Worm (Caenorhabditis elegans): ENCODE measurements around the gene K02A2.5.

The K02A2.5 gene

DNA sequence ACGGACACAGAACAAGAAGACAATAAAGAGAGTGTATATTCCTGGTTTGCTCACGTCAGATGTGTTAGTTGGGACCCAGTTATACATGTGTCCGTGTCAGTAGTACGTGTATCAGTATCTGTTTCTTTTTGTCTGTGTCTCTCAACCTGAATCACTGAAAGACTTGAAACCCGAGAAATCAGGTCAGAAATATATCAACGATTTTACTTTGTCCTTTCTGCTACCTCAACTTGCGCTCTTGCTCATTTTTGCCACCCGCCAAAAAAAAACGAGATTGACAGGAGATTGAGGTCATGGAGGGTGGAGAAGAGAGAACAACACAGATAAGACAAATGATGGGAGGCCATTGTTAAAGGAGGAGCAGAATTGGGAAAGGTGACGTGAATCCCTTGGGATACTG, 7.7 kb upstream of the K02A2.5 start:
- TF ChIP-seq pbrm-1 (GFP tag; IDR thresholded peaks at IDR 0.05), result no peak

DNA sequence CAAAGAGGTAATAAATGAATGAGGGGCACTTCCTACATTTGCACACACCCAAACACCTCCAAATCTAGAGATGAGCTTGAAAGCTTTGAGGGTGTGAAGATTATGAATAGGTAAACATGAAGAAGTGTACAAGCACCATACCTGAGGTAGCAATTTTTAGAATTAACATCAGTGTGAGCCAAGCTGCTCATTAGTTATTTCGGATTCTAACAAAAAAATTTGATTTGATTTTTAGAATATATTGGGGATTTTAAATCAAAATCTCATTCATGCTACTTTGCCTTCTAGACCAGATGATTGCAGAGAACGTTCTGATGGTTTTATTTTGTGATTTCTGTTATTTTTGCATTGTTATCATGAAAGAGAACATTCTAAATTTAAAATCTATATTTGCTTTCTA, 1.9 kb upstream of the K02A2.5 start:
- no peak for TF ChIP-seq ztf-28 (GFP tag; IDR thresholded peaks at IDR 0.05)
- TF ChIP-seq madf-3 (GFP tag; IDR thresholded peaks at IDR 0.05), result no peak
- no peak for TF ChIP-seq B0261.1 (tag; optimal IDR thresholded peaks at IDR 0.05)
- TF ChIP-seq fkh-3 (tag; optimal IDR thresholded peaks at IDR 0.05), result no peak
- no peak for TF ChIP-seq mel-28 (tag; optimal IDR thresholded peaks at IDR 0.05; ENCODE audit: borderline replicate concordance)
- TF ChIP-seq Y53G8AR.9 (GFP tag; conservative IDR thresholded peaks at IDR 0.05), result no peak
- no peak for TF ChIP-seq attf-3 (GFP tag; conservative IDR thresholded peaks at IDR 0.05)
- TF ChIP-seq hrde-1 (tag; optimal IDR thresholded peaks at IDR 0.05; ENCODE audit: borderline replicate concordance), result no peak
- no peak for TF ChIP-seq bed-1 (GFP tag; IDR thresholded peaks at IDR 0.05)
- TF ChIP-seq B0019.2 (GFP tag; conservative IDR thresholded peaks at IDR 0.05), result no peak
- no peak for TF ChIP-seq ztf-3 (GFP tag; optimal IDR thresholded peaks at IDR 0.05)
- no peak for TF ChIP-seq Y95B8A.8 (GFP tag; IDR thresholded peaks at IDR 0.05)
- no peak for TF ChIP-seq bed-2 (GFP tag; IDR thresholded peaks at IDR 0.05)
- no peak for TF ChIP-seq Y56A3A.18 (GFP tag; IDR thresholded peaks at IDR 0.05)

DNA sequence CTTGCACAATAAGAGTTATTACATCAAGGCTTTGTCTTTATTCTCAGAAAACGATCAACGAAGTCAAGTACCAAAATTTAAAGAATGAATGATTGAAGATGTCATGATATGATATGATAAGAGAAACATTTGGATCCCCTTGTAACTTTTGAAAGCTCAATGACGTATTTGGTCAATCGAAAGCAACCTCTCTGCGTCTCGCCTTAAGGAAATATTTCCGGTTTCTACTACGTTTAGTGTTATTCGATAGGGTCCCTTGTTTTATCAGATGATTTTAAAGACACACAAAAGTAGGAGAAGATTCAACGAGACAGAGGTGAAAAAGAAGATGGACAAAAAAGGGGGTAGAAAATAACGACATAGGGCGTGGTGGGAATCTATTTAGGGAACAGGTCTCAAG, 1.4 kb upstream of the K02A2.5 start:
- no peak for TF ChIP-seq lin-26 (GFP tag; IDR thresholded peaks at IDR 0.05)
- TF ChIP-seq ets-4 (GFP tag; optimal IDR thresholded peaks at IDR 0.05), result no peak
- no peak for TF ChIP-seq B0035.1 (tag; optimal IDR thresholded peaks at IDR 0.05)
- TF ChIP-seq atf-7 (tag; optimal IDR thresholded peaks at IDR 0.05), result no peak
- no peak for TF ChIP-seq lin-40 (tag; optimal IDR thresholded peaks at IDR 0.05)
- TF ChIP-seq unc-130 (GFP tag; optimal IDR thresholded peaks at IDR 0.05), result no peak
- no peak for TF ChIP-seq ztf-26 (tag; optimal IDR thresholded peaks at IDR 0.05)
- no peak for TF ChIP-seq F39B2.1 (GFP tag; IDR thresholded peaks at IDR 0.05)
- TF ChIP-seq C17E4.6 (GFP tag; IDR thresholded peaks at IDR 0.05), result no peak
- TF ChIP-seq pbrm-1 (GFP tag; IDR thresholded peaks at IDR 0.05), result no peak
- TF ChIP-seq tbx-9 (tag; optimal IDR thresholded peaks at IDR 0.05; ENCODE audit: borderline replicate concordance), result no peak
- TF ChIP-seq ztf-6 (GFP tag; IDR thresholded peaks at IDR 0.05), result no peak

DNA sequence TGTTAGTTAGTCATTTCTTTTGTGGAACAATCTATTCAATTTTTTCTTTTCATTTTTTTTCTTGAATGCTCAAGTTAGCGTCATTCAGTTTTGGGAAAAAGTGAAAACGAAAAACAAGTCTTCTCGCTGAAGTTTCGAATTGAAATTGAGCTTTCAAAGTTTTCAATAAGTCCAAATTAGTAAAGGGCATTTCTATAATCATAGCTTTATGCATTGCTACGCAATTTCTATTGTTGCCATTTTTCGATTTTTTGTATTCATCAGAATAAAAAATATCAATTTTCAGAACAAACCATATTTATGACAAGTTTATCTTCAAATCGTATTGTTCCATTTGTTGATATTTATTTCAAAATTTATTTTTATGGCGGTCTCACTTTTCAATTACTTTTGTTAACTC, 3.6 kb downstream of the K02A2.5 start, which contains the start of gene srd-55:
srd-55 (plus strand) TSS at position 301 of the 400 bp plus-strand sequence.
- TF ChIP-seq mcd-1 (GFP tag; IDR thresholded peaks at IDR 0.05) (no peak), B0261.1 (tag; optimal IDR thresholded peaks at IDR 0.05) (no peak), hmg-20 (GFP tag; IDR thresholded peaks at IDR 0.05) (no peak), hrde-1 (tag; optimal IDR thresholded peaks at IDR 0.05; ENCODE audit: borderline replicate concordance) (no peak), bed-2 (GFP tag; IDR thresholded peaks at IDR 0.05) (no peak), dox-1 (GFP tag; IDR thresholded peaks at IDR 0.05) (no peak), ztf-18 (tag; optimal IDR thresholded peaks at IDR 0.05) (no peak), nhr-27 (tag; optimal IDR thresholded peaks at IDR 0.05) (no peak), rcor-1 (GFP tag; IDR thresholded peaks at IDR 0.05) (no peak), Y53F4B.3 (GFP tag; IDR thresholded peaks at IDR 0.05) (no peak), F57C9.4 (tag; optimal IDR thresholded peaks at IDR 0.05) (no peak), sdz-38 (tag; optimal IDR thresholded peaks at IDR 0.05) (no peak), lsy-27 (tag; optimal IDR thresholded peaks at IDR 0.05; ENCODE audit: borderline replicate concordance, insufficient read depth) (no peak), K11D2.4 (GFP tag; IDR thresholded peaks at IDR 0.05) (no peak), xnd-1 (tag; optimal IDR thresholded peaks at IDR 0.05) (no peak), madf-8 (GFP tag; conservative IDR thresholded peaks at IDR 0.05) (no peak)
